Worm (Caenorhabditis elegans) whole organism, mixed stage, embryonic: ENCODE results near the gene mltn-3.
A peak's percentile ranks its signal among the peaks of the same experiment; 100 is the strongest.

Experiments used
- M03D4.4 ChIP-seq: sonication (generic microtip); optimal IDR thresholded peaks from 2 replicates; lab custom pipeline; 2017; ENCODE audit warnings: mild to moderate bottlenecking, missing genetic modification characterization, missing compliant biosample characterization
- bed-3 ChIP-seq: fragments of 200-800 bp; sonication (Bioruptor generic); optimal IDR thresholded peaks from 3 replicates; lab custom pipeline; 2018; ENCODE audit warnings: mild to moderate bottlenecking, missing genetic modification characterization, moderate library complexity, missing compliant biosample characterization
- blmp-1 ChIP-seq: fragments of 150-350 bp; optimal IDR thresholded peaks from 2 replicates; lab custom pipeline; 2014; ENCODE audit warnings: missing biosample characterization, missing genetic modification characterization
- ceh-39 ChIP-seq: fragments of 150-350 bp; optimal IDR thresholded peaks from 2 replicates; lab custom pipeline; 2014; ENCODE audit warnings: missing biosample characterization, missing genetic modification characterization
- ceh-43 ChIP-seq: fragments of 200-800 bp; sonication (Bioruptor generic); optimal IDR thresholded peaks from 2 replicates; lab custom pipeline; 2018; ENCODE audit warnings: mild to moderate bottlenecking, missing genetic modification characterization, moderate library complexity, missing compliant biosample characterization
- ceh-83 ChIP-seq: fragments of 200-800 bp; sonication (Bioruptor generic); optimal IDR thresholded peaks from 2 replicates; lab custom pipeline; 2018; ENCODE audit warnings: mild to moderate bottlenecking, missing genetic modification characterization, missing compliant biosample characterization
- ces-1 ChIP-seq: fragments of 150-350 bp; optimal IDR thresholded peaks from 2 replicates; lab custom pipeline; 2014; ENCODE audit warnings: missing biosample characterization, missing genetic modification reagents, missing genetic modification characterization
- cnd-1 ChIP-seq: fragments of 200-800 bp; sonication (Bioruptor generic); optimal IDR thresholded peaks from 2 replicates; lab custom pipeline; 2018; ENCODE audit warnings: mild to moderate bottlenecking, missing genetic modification characterization, missing compliant biosample characterization
- drap-1 ChIP-seq: fragments of 200-800 bp; sonication (Bioruptor generic); optimal IDR thresholded peaks from 3 replicates; lab custom pipeline; 2018; ENCODE audit warnings: mild to moderate bottlenecking, missing genetic modification characterization, missing compliant biosample characterization
- elt-3 ChIP-seq: fragments of 150-350 bp; optimal IDR thresholded peaks from 2 replicates; lab custom pipeline; 2014; ENCODE audit warnings: missing biosample characterization, missing genetic modification characterization
- flh-1 ChIP-seq: fragments of 200-800 bp; sonication (Bioruptor generic); optimal IDR thresholded peaks from 2 replicates; lab custom pipeline; 2018; ENCODE audit warnings: mild to moderate bottlenecking, missing genetic modification characterization, moderate library complexity, missing compliant biosample characterization
- ham-2 ChIP-seq: fragments of 200-800 bp; sonication (Bioruptor generic); optimal IDR thresholded peaks from 2 replicates; lab custom pipeline; 2018; ENCODE audit warnings: mild to moderate bottlenecking, missing genetic modification characterization, missing compliant biosample characterization
- hlh-1 ChIP-seq: fragments of 150-350 bp; optimal IDR thresholded peaks from 2 replicates; lab custom pipeline; 2014; ENCODE audit warnings: missing biosample characterization, missing genetic modification reagents, missing genetic modification characterization
- lin-13 ChIP-seq: fragments of 150-350 bp; optimal IDR thresholded peaks from 2 replicates; lab custom pipeline; 2014; ENCODE audit warnings: missing biosample characterization, missing genetic modification characterization
- lsy-2 ChIP-seq: fragments of 150-350 bp; optimal IDR thresholded peaks from 2 replicates; lab custom pipeline; 2014; ENCODE audit warnings: missing biosample characterization, missing genetic modification characterization
- mab-5 ChIP-seq: fragments of 150-350 bp; optimal IDR thresholded peaks from 2 replicates; lab custom pipeline; 2014; ENCODE audit warnings: missing biosample characterization, missing genetic modification characterization
- mep-1 ChIP-seq: fragments of 150-350 bp; optimal IDR thresholded peaks from 2 replicates; lab custom pipeline; 2017; ENCODE audit warnings: missing biosample characterization, missing genetic modification reagents, missing genetic modification characterization, inconsistent platforms
- mls-2 ChIP-seq: sonication (generic microtip); optimal IDR thresholded peaks from 2 replicates; lab custom pipeline; 2016; ENCODE audit warnings: mild to moderate bottlenecking, missing genetic modification characterization, moderate library complexity, missing compliant biosample characterization
- nhr-12 ChIP-seq: fragments of 150-350 bp; optimal IDR thresholded peaks from 2 replicates; lab custom pipeline; 2014; ENCODE audit warnings: missing biosample characterization, missing genetic modification characterization
- nhr-2 ChIP-seq: fragments of 150-350 bp; optimal IDR thresholded peaks from 2 replicates; lab custom pipeline; 2014; ENCODE audit warnings: missing biosample characterization, missing genetic modification characterization
- nhr-237 ChIP-seq: fragments of 150-350 bp; optimal IDR thresholded peaks from 2 replicates; lab custom pipeline; 2014; ENCODE audit warnings: missing biosample characterization, missing genetic modification characterization
- nhr-28 ChIP-seq: fragments of 150-350 bp; optimal IDR thresholded peaks from 2 replicates; lab custom pipeline; 2014; ENCODE audit warnings: missing biosample characterization, missing genetic modification characterization
- nhr-76 ChIP-seq: sonication (generic microtip); optimal IDR thresholded peaks from 2 replicates; lab custom pipeline; 2017; ENCODE audit warnings: missing biosample characterization, missing genetic modification characterization
- pha-4 ChIP-seq: fragments of 150-350 bp; optimal IDR thresholded peaks from 2 replicates; lab custom pipeline; 2018; ENCODE audit warnings: missing biosample characterization, missing genetic modification reagents, missing genetic modification characterization
- sem-2 ChIP-seq: fragments of 200-800 bp; sonication (Bioruptor generic); optimal IDR thresholded peaks from 2 replicates; lab custom pipeline; 2018; ENCODE audit warnings: mild to moderate bottlenecking, missing genetic modification characterization, missing compliant biosample characterization
- snpc-4 ChIP-seq: fragments of 150-350 bp; optimal IDR thresholded peaks from 2 replicates; lab custom pipeline; 2014; ENCODE audit warnings: missing biosample characterization, missing genetic modification characterization
- sptf-1 ChIP-seq: sonication (generic microtip); optimal IDR thresholded peaks from 2 replicates; lab custom pipeline; 2017; ENCODE audit warnings: mild to moderate bottlenecking, missing genetic modification characterization, moderate library complexity, missing compliant biosample characterization
- tbx-8 ChIP-seq: fragments of 200-800 bp; sonication (Bioruptor generic); optimal IDR thresholded peaks from 2 replicates; lab custom pipeline; 2018; ENCODE audit warnings: mild to moderate bottlenecking, missing genetic modification characterization, moderate library complexity, missing compliant biosample characterization
- unc-120 ChIP-seq: sonication (generic microtip); optimal IDR thresholded peaks from 2 replicates; lab custom pipeline; 2017; ENCODE audit warnings: missing genetic modification characterization, missing compliant biosample characterization; ENCODE audit not compliant: poor library complexity, severe bottlenecking
- unc-39 ChIP-seq: fragments of 150-350 bp; optimal IDR thresholded peaks from 2 replicates; lab custom pipeline; 2014; ENCODE audit warnings: missing biosample characterization, missing genetic modification characterization
- unc-62 ChIP-seq: fragments of 150-350 bp; optimal IDR thresholded peaks from 2 replicates; lab custom pipeline; 2014; ENCODE audit warnings: missing biosample characterization, missing genetic modification reagents, missing genetic modification characterization
- zip-8 ChIP-seq: fragments of 150-350 bp; optimal IDR thresholded peaks from 2 replicates; lab custom pipeline; 2014; ENCODE audit warnings: missing biosample characterization, missing genetic modification characterization
- ztf-11 ChIP-seq: fragments of 150-350 bp; optimal IDR thresholded peaks from 2 replicates; lab custom pipeline; 2014; ENCODE audit warnings: missing biosample characterization, missing genetic modification characterization

Gene mltn-3

ce11 chrII:13877994-13878393 is 38.1 kb upstream of the mltn-3 start:
- TF ChIP-seq blmp-1: no peak
- TF ChIP-seq nhr-28: no peak
- TF ChIP-seq unc-39 (tag; lab: Kevin White, UChicago): no peak
- no peak for TF ChIP-seq pha-4
- no peak for TF ChIP-seq hlh-1 (tag; lab: Kevin White, UChicago)
- no peak for TF ChIP-seq nhr-237
- no peak for TF ChIP-seq ceh-83 (GFP tag; lab: Kevin White, UChicago)
- no peak for TF ChIP-seq drap-1 (GFP tag; lab: Kevin White, UChicago)
- TF ChIP-seq flh-1 (GFP tag; lab: Kevin White, UChicago): no peak
- TF ChIP-seq lin-13 (tag; lab: Kevin White, UChicago): no peak

- TF ChIP-seq drap-1 (GFP tag; lab: Kevin White, UChicago): no peak
- no peak for TF ChIP-seq cnd-1 (tag; lab: Kevin White, UChicago)
- no peak for TF ChIP-seq sem-2 (GFP tag; lab: Kevin White, UChicago)
- no peak for TF ChIP-seq ztf-11 (tag; lab: Kevin White, UChicago)
- TF ChIP-seq nhr-76 (tag; lab: Kevin White, UChicago): no peak
- TF ChIP-seq tbx-8 (GFP tag; lab: Kevin White, UChicago): no peak
- no peak for TF ChIP-seq zip-8 (tag; lab: Kevin White, UChicago)
- no peak for TF ChIP-seq pha-4
- no peak for TF ChIP-seq lsy-2 (tag; lab: Kevin White, UChicago)
- TF ChIP-seq ham-2: no peak
- TF ChIP-seq unc-120 (tag; lab: Kevin White, UChicago): no peak
- no peak for TF ChIP-seq unc-39 (tag; lab: Kevin White, UChicago)
- TF ChIP-seq mls-2 (tag; lab: Kevin White, UChicago): no peak
- no peak for TF ChIP-seq unc-62
Measured at ce11 chrII:13879589-13879988, 36.6 kb upstream of the mltn-3 start.

- TF ChIP-seq lin-13 (tag; lab: Kevin White, UChicago) (no peak), zip-8 (tag; lab: Kevin White, UChicago) (no peak), elt-3 (tag; lab: Kevin White, UChicago) (no peak), mab-5 (no peak), flh-1 (GFP tag; lab: Kevin White, UChicago) (no peak), ceh-83 (GFP tag; lab: Kevin White, UChicago) (no peak), M03D4.4 (tag; lab: Kevin White, UChicago) (no peak), drap-1 (GFP tag; lab: Kevin White, UChicago) (no peak), lsy-2 (tag; lab: Kevin White, UChicago) (no peak), ceh-43 (GFP tag; lab: Kevin White, UChicago) (no peak), unc-62 (no peak), nhr-12 (tag; lab: Kevin White, UChicago) (no peak), sptf-1 (tag; lab: Kevin White, UChicago) (no peak), snpc-4 (tag; lab: Kevin White, UChicago) (no peak), nhr-76 (tag; lab: Kevin White, UChicago) (no peak), nhr-2 (tag; lab: Kevin White, UChicago) (no peak), pha-4 (no peak), hlh-1 (tag; lab: Kevin White, UChicago) (no peak)
Measured at ce11 chrII:13882405-13882804, 33.7 kb upstream of the mltn-3 start, which contains the start of gene hda-10. hda-10 (plus strand) TSS chrII:13882705.

- TF ChIP-seq sptf-1 (tag; lab: Kevin White, UChicago) (no peak), elt-3 (tag; lab: Kevin White, UChicago) (no peak), cnd-1 (tag; lab: Kevin White, UChicago) (no peak), ceh-43 (GFP tag; lab: Kevin White, UChicago) (no peak)
Measured at ce11 chrII:13886431-13886830, 29.7 kb upstream of the mltn-3 start.

ce11 chrII:13888278-13888677 is 27.9 kb upstream of the mltn-3 start, which contains the start of gene mcd-1:
mcd-1 (plus strand) TSS chrII:13888544.
- no peak for TF ChIP-seq ham-2
- TF ChIP-seq sptf-1 (tag; lab: Kevin White, UChicago): peak; percentile 32
- TF ChIP-seq zip-8 (tag; lab: Kevin White, UChicago): no peak
- peak; percentile 1 for TF ChIP-seq mls-2 (tag; lab: Kevin White, UChicago)
- TF ChIP-seq lsy-2 (tag; lab: Kevin White, UChicago): peak; percentile 68
- peak; percentile 2 for TF ChIP-seq ceh-39 (tag; lab: Kevin White, UChicago)
- TF ChIP-seq unc-62: no peak
- TF ChIP-seq lin-13 (tag; lab: Kevin White, UChicago): peak; percentile 26
- TF ChIP-seq nhr-237: peak; percentile 70
- no peak for TF ChIP-seq drap-1 (GFP tag; lab: Kevin White, UChicago)
- peak; percentile 1 for TF ChIP-seq hlh-1 (tag; lab: Kevin White, UChicago)
- peak; percentile 95 for TF ChIP-seq mep-1 (tag; lab: Kevin White, UChicago)
- no peak for TF ChIP-seq sem-2 (GFP tag; lab: Kevin White, UChicago)
- TF ChIP-seq ces-1: peak; percentile 94
- no peak for TF ChIP-seq mab-5
- no peak for TF ChIP-seq bed-3
- TF ChIP-seq ceh-43 (GFP tag; lab: Kevin White, UChicago): no peak
